Fruit fly (Drosophila melanogaster) S2 (cell line): ENCODE measurements around the gene prtp.
"Not testable (repeated sequence)": the region's sequence is repeated elsewhere in the genome, so short reads cannot be mapped to it uniquely, and the experiment has no call there.

Experiments
- CG8478 ChIP-seq: fragments of >200 bp; optimal IDR thresholded peaks from 2 replicates; lab custom pipeline; 2018
- CTCF ChIP-seq, 2 experiments: fragments of >200 bp; optimal IDR thresholded peaks; 2 replicates each; lab custom pipeline; 2018

dm6 chrX:11753973-11754372 is 37.4 kb downstream of the prtp start, which contains the start of gene m:
- not testable (repeated sequence) for TF ChIP-seq CTCF (optimal IDR thresholded peaks at IDR 0.05; lab: Kevin White, UChicago); CG8478 (lab: Kevin White, UChicago)
